Fruit fly (Drosophila melanogaster) whole organism: ENCODE results near the gene Mnt.

Experiments used
- CG8478 ChIP-seq: fragments of >200 bp; optimal IDR thresholded peaks from 2 replicates; lab custom pipeline; 2018; ENCODE audit warnings: inconsistent platforms
- Dll ChIP-seq: fragments of >200 bp; optimal IDR thresholded peaks from 2 replicates; lab custom pipeline; 2017
- pan ChIP-seq: fragments of >200 bp; optimal IDR thresholded peaks from 2 replicates; lab custom pipeline; 2017
- psq ChIP-seq: fragments of >200 bp; optimal IDR thresholded peaks from 2 replicates; lab custom pipeline; 2017

- TF ChIP-seq CG8478 (lab: Kevin White, UChicago) (no peak), Dll (no peak), psq (lab: Kevin White, UChicago) (no peak), pan (no peak)
These were observed 48.0 kb downstream of the Mnt start, which contains the start of the genes Rala and Tlk for dm6 chrX:3719480-3720064.
